Worm (Caenorhabditis elegans) whole organism, mixed stage, embryonic: ENCODE data around the gene F25D1.3.

ENCODE experiments used
- elt-1 ChIP-seq: sonication (generic microtip); optimal IDR thresholded peaks from 2 replicates; lab custom pipeline; 2017; ENCODE audit warnings: missing genetic modification characterization, mild to moderate bottlenecking, missing compliant biosample characterization, antibody characterized with exemption, moderate library complexity, borderline replicate concordance; ENCODE audit not compliant: insufficient read depth
- elt-3 ChIP-seq: fragments of 150-350 bp; optimal IDR thresholded peaks from 2 replicates; lab custom pipeline; 2014; ENCODE audit warnings: missing biosample characterization, missing genetic modification characterization
- ham-2 ChIP-seq: fragments of 200-800 bp; sonication (Bioruptor generic); optimal IDR thresholded peaks from 2 replicates; lab custom pipeline; 2018; ENCODE audit warnings: mild to moderate bottlenecking, missing genetic modification characterization, missing compliant biosample characterization
- lin-13 ChIP-seq: fragments of 150-350 bp; optimal IDR thresholded peaks from 2 replicates; lab custom pipeline; 2014; ENCODE audit warnings: missing biosample characterization, missing genetic modification characterization
- nhr-28 ChIP-seq: fragments of 150-350 bp; optimal IDR thresholded peaks from 2 replicates; lab custom pipeline; 2014; ENCODE audit warnings: missing biosample characterization, missing genetic modification characterization
- snpc-4 ChIP-seq: fragments of 150-350 bp; optimal IDR thresholded peaks from 2 replicates; lab custom pipeline; 2014; ENCODE audit warnings: missing biosample characterization, missing genetic modification characterization
- unc-39 ChIP-seq: fragments of 150-350 bp; optimal IDR thresholded peaks from 2 replicates; lab custom pipeline; 2014; ENCODE audit warnings: missing biosample characterization, missing genetic modification characterization
- unc-62 ChIP-seq: fragments of 150-350 bp; optimal IDR thresholded peaks from 2 replicates; lab custom pipeline; 2014; ENCODE audit warnings: missing biosample characterization, missing genetic modification reagents, missing genetic modification characterization

ce11 chrV:10485389-10485788 lies 43.1 kb upstream of the F25D1.3 start:
- TF ChIP-seq snpc-4 (tag; lab: Kevin White, UChicago) (no peak), elt-1 (tag; lab: Kevin White, UChicago) (no peak), ham-2 (GFP tag; lab: Kevin White, UChicago) (no peak), nhr-28 (tag; lab: Kevin White, UChicago) (no peak), unc-62 (no peak), unc-39 (tag; lab: Kevin White, UChicago) (no peak), lin-13 (no peak), elt-3 (no peak)
